Fruit fly (Drosophila melanogaster) whole organism, embryonic: ENCODE measurements around the gene CG2533.

ENCODE experiments used
- Aef1 ChIP-seq: fragments of 200-800 bp; sonication (Bioruptor generic); IDR thresholded peaks from 3 replicates; pipeline ENCODE4 v1.3.6; 2022; ENCODE audit warnings: missing biosample characterization, missing genetic modification characterization
- BtbVII ChIP-seq: fragments of 200-800 bp; sonication (Bioruptor generic); optimal IDR thresholded peaks from 3 replicates; lab custom pipeline; 2017; ENCODE audit warnings: missing biosample characterization, mild to moderate bottlenecking, missing genetic modification characterization
- CG10209 ChIP-seq: fragments of 200-800 bp; sonication (Bioruptor generic); optimal IDR thresholded peaks from 3 replicates; lab custom pipeline; 2017; ENCODE audit warnings: missing biosample characterization, mild to moderate bottlenecking, missing genetic modification characterization, missing genetic modification reagents
- CG10267 ChIP-seq: fragments of 200-800 bp; sonication (Bioruptor generic); optimal IDR thresholded peaks from 2 replicates; lab custom pipeline; 2018; ENCODE audit warnings: missing biosample characterization, mild to moderate bottlenecking, missing genetic modification characterization, moderate library complexity
- CG10654 ChIP-seq: fragments of 200-800 bp; sonication (Bioruptor generic); optimal IDR thresholded peaks from 2 replicates; lab custom pipeline; 2016; ENCODE audit warnings: missing biosample characterization, missing genetic modification characterization
- CG11696 ChIP-seq: fragments of 200-800 bp; sonication (Bioruptor generic); IDR thresholded peaks from 2 replicates; pipeline ENCODE4 v1.3.6; 2022; ENCODE audit warnings: missing biosample characterization, missing genetic modification characterization
- CG1233 ChIP-seq: fragments of 200-800 bp; sonication (Bioruptor generic); optimal IDR thresholded peaks from 4 replicates; lab custom pipeline; 2018; ENCODE audit warnings: missing biosample characterization, mild to moderate bottlenecking, missing genetic modification characterization
- CG13287 ChIP-seq: fragments of 200-800 bp; sonication (Bioruptor generic); IDR thresholded peaks from 2 replicates; pipeline ENCODE4 v1.3.6; 2022; ENCODE audit warnings: missing biosample characterization, missing genetic modification characterization; ENCODE audit not compliant: partially characterized antibody
- CG13624 ChIP-seq: fragments of 200-800 bp; sonication (Bioruptor generic); optimal IDR thresholded peaks from 2 replicates; lab custom pipeline; 2016; ENCODE audit warnings: missing biosample characterization, missing genetic modification characterization
- CG13894 ChIP-seq: fragments of 200-800 bp; sonication (Bioruptor generic); optimal IDR thresholded peaks from 3 replicates; lab custom pipeline; 2018; ENCODE audit warnings: missing biosample characterization, mild to moderate bottlenecking, missing genetic modification characterization, moderate library complexity
- CG16779 ChIP-seq: fragments of 200-800 bp; sonication (Bioruptor generic); IDR thresholded peaks from 2 replicates; pipeline ENCODE4 v1.3.6; 2022; ENCODE audit warnings: missing biosample characterization, missing genetic modification characterization
- CG16813 ChIP-seq: fragments of 200-800 bp; sonication (Bioruptor generic); IDR thresholded peaks from 3 replicates; pipeline ENCODE4 v1.3.6; 2022; ENCODE audit warnings: missing biosample characterization, missing genetic modification characterization; ENCODE audit not compliant: partially characterized antibody
- CG2875 ChIP-seq: fragments of 200-800 bp; sonication (Bioruptor generic); optimal IDR thresholded peaks from 2 replicates; lab custom pipeline; 2017; ENCODE audit warnings: missing biosample characterization, mild to moderate bottlenecking, missing genetic modification characterization, missing genetic modification reagents
- CG3065 ChIP-seq: fragments of 200-800 bp; sonication (Bioruptor generic); optimal IDR thresholded peaks from 2 replicates; lab custom pipeline; 2016; ENCODE audit warnings: missing biosample characterization, missing genetic modification characterization
- CG31224 ChIP-seq: fragments of 200-800 bp; sonication (Bioruptor generic); IDR thresholded peaks from 2 replicates; pipeline ENCODE4 v1.3.6; 2022; ENCODE audit warnings: missing biosample characterization, missing genetic modification characterization
- CG32532 ChIP-seq: fragments of 200-800 bp; sonication (Bioruptor generic); IDR thresholded peaks from 2 replicates; pipeline ENCODE4 v1.3.6; 2022; ENCODE audit warnings: missing biosample characterization, missing genetic modification characterization
- CG33557 ChIP-seq: fragments of 200-800 bp; sonication (Bioruptor generic); optimal IDR thresholded peaks from 2 replicates; lab custom pipeline; 2019; ENCODE audit warnings: missing biosample characterization, mild to moderate bottlenecking, missing genetic modification characterization, moderate library complexity
- CG42726 ChIP-seq: fragments of 200-800 bp; sonication (Bioruptor generic); IDR thresholded peaks from 2 replicates; pipeline ENCODE4 v1.3.6; 2022; ENCODE audit warnings: missing biosample characterization, missing genetic modification characterization; ENCODE audit not compliant: partially characterized antibody
- CG4707 ChIP-seq: fragments of 200-800 bp; sonication (Bioruptor generic); optimal IDR thresholded peaks from 2 replicates; lab custom pipeline; 2018; ENCODE audit warnings: missing biosample characterization, mild to moderate bottlenecking, missing genetic modification characterization, moderate library complexity
- CG7839 ChIP-seq: fragments of 200-800 bp; sonication (Bioruptor generic); optimal IDR thresholded peaks from 3 replicates; lab custom pipeline; 2018; ENCODE audit warnings: missing biosample characterization, mild to moderate bottlenecking, missing genetic modification characterization, moderate library complexity
- CG9437 ChIP-seq: fragments of 200-800 bp; sonication (Bioruptor generic); optimal IDR thresholded peaks from 2 replicates; lab custom pipeline; 2018; ENCODE audit warnings: missing biosample characterization, mild to moderate bottlenecking, missing genetic modification characterization
- CG9932 ChIP-seq: fragments of 200-800 bp; sonication (Bioruptor generic); IDR thresholded peaks from 2 replicates; pipeline ENCODE4 v1.3.6; 2022; ENCODE audit warnings: missing biosample characterization, missing genetic modification characterization
- Eip74EF ChIP-seq, 2 experiments: fragments of 200-800 bp in 1 of 2; fragments of >200 bp in 1 of 2; sonication (Bioruptor generic) in 1 of 2; optimal IDR thresholded peaks; 2 replicates each; lab custom pipeline; 2017 to 2019; ENCODE audit warnings: missing biosample characterization in 2 of 2, missing genetic modification characterization in 2 of 2, mild to moderate bottlenecking in 1 of 2, moderate library complexity in 1 of 2
- Elba2 ChIP-seq: fragments of 200-800 bp; sonication (Bioruptor generic); optimal IDR thresholded peaks from 3 replicates; lab custom pipeline; 2016; ENCODE audit warnings: missing biosample characterization, missing genetic modification characterization
- MBD-R2 ChIP-seq: fragments of 200-800 bp; sonication (Bioruptor generic); IDR thresholded peaks from 2 replicates; pipeline ENCODE4 v1.3.6; 2022; ENCODE audit warnings: missing biosample characterization, missing genetic modification characterization
- MESR4 ChIP-seq: fragments of 200-800 bp; sonication (Bioruptor generic); optimal IDR thresholded peaks from 2 replicates; lab custom pipeline; 2018; ENCODE audit warnings: missing biosample characterization, mild to moderate bottlenecking, missing genetic modification characterization, moderate library complexity
- Max ChIP-seq: fragments of 200-800 bp; sonication (Bioruptor generic); optimal IDR thresholded peaks from 2 replicates; lab custom pipeline; 2016; ENCODE audit warnings: missing biosample characterization, mild to moderate bottlenecking, missing genetic modification characterization
- NC2β ChIP-seq: fragments of 200-800 bp; sonication (Bioruptor generic); optimal IDR thresholded peaks from 2 replicates; lab custom pipeline; 2016; ENCODE audit warnings: missing biosample characterization, missing genetic modification characterization
- NFAT ChIP-seq: fragments of 200-800 bp; sonication (Bioruptor generic); IDR thresholded peaks from 2 replicates; pipeline ENCODE4 v1.3.6; 2022; ENCODE audit warnings: missing biosample characterization, missing genetic modification characterization
- Oli ChIP-seq: fragments of 200-800 bp; sonication (Bioruptor generic); optimal IDR thresholded peaks from 2 replicates; lab custom pipeline; 2018; ENCODE audit warnings: missing biosample characterization, mild to moderate bottlenecking, missing genetic modification characterization, moderate library complexity
- Opbp ChIP-seq: fragments of 200-800 bp; sonication (Bioruptor generic); IDR thresholded peaks from 3 replicates; pipeline ENCODE4 v1.3.6; 2022; ENCODE audit warnings: missing biosample characterization, missing genetic modification characterization; ENCODE audit not compliant: partially characterized antibody
- ato ChIP-seq: fragments of 200-800 bp; sonication (Bioruptor generic); IDR thresholded peaks from 2 replicates; pipeline ENCODE4 v1.3.6; 2022; ENCODE audit warnings: missing biosample characterization, missing genetic modification characterization; ENCODE audit not compliant: partially characterized antibody
- cas ChIP-seq: fragments of 200-800 bp; sonication (Bioruptor generic); IDR thresholded peaks from 2 replicates; pipeline ENCODE4 v1.3.6; 2022; ENCODE audit warnings: missing biosample characterization, missing genetic modification characterization
- chinmo ChIP-seq: fragments of 200-800 bp; sonication (Bioruptor generic); IDR thresholded peaks from 4 replicates; pipeline ENCODE4 v1.3.6; 2022; ENCODE audit warnings: missing biosample characterization, missing genetic modification characterization; ENCODE audit not compliant: partially characterized antibody
- dmrt99B ChIP-seq: fragments of 200-800 bp; sonication (Bioruptor generic); optimal IDR thresholded peaks from 2 replicates; lab custom pipeline; 2018; ENCODE audit warnings: missing biosample characterization, mild to moderate bottlenecking, missing genetic modification characterization, moderate library complexity
- emc ChIP-seq: fragments of 200-800 bp; sonication (Bioruptor generic); optimal IDR thresholded peaks from 2 replicates; lab custom pipeline; 2016; ENCODE audit warnings: missing biosample characterization, missing genetic modification characterization
- esg ChIP-seq: fragments of 200-800 bp; sonication (Bioruptor generic); conservative IDR thresholded peaks from 2 replicates; pipeline ENCODE4 v1.3.6; 2022; ENCODE audit warnings: missing biosample characterization, missing genetic modification characterization
- grau ChIP-seq: fragments of 200-800 bp; optimal IDR thresholded peaks from 3 replicates; lab custom pipeline; 2019; ENCODE audit warnings: missing biosample characterization, mild to moderate bottlenecking, missing genetic modification characterization, moderate library complexity
- gsb ChIP-seq: fragments of 200-800 bp; sonication (Bioruptor generic); IDR thresholded peaks from 2 replicates; pipeline ENCODE4 v1.3.6; 2022; ENCODE audit warnings: missing biosample characterization, missing genetic modification characterization
- hb ChIP-seq: fragments of 200-800 bp; sonication (Bioruptor generic); IDR thresholded peaks from 3 replicates; pipeline ENCODE4 v1.3.6; 2022; ENCODE audit warnings: missing biosample characterization, missing genetic modification characterization; ENCODE audit not compliant: partially characterized antibody
- knrl ChIP-seq: fragments of 200-800 bp; sonication (Bioruptor generic); IDR thresholded peaks from 3 replicates; pipeline ENCODE4 v1.3.6; 2022; ENCODE audit warnings: missing biosample characterization, missing genetic modification characterization; ENCODE audit not compliant: partially characterized antibody
- luna ChIP-seq: fragments of 200-800 bp; sonication (Bioruptor generic); optimal IDR thresholded peaks from 2 replicates; lab custom pipeline; 2016; ENCODE audit warnings: missing biosample characterization, missing genetic modification characterization
- nau ChIP-seq: fragments of 200-800 bp; sonication (Bioruptor generic); optimal IDR thresholded peaks from 3 replicates; lab custom pipeline; 2017; ENCODE audit warnings: missing biosample characterization, mild to moderate bottlenecking, missing genetic modification characterization, missing genetic modification reagents
- nerfin-1 ChIP-seq: fragments of 200-800 bp; sonication (Bioruptor generic); optimal IDR thresholded peaks from 3 replicates; lab custom pipeline; 2019; ENCODE audit warnings: missing biosample characterization, mild to moderate bottlenecking, missing genetic modification characterization, moderate library complexity
- sima ChIP-seq: fragments of 200-800 bp; sonication (Bioruptor generic); optimal IDR thresholded peaks from 2 replicates; lab custom pipeline; 2016; ENCODE audit warnings: missing biosample characterization, missing genetic modification characterization
- slou ChIP-seq: fragments of 200-800 bp; sonication (Bioruptor generic); optimal IDR thresholded peaks from 3 replicates; lab custom pipeline; 2016; ENCODE audit warnings: missing biosample characterization, missing genetic modification characterization
- sna ChIP-seq: fragments of 200-800 bp; sonication (Bioruptor generic); IDR thresholded peaks from 2 replicates; pipeline ENCODE4 v1.3.6; 2022; ENCODE audit warnings: missing biosample characterization, missing genetic modification characterization; ENCODE audit not compliant: partially characterized antibody
- sqz ChIP-seq: fragments of 200-800 bp; sonication (Bioruptor generic); optimal IDR thresholded peaks from 3 replicates; lab custom pipeline; 2018; ENCODE audit warnings: missing biosample characterization, mild to moderate bottlenecking, missing genetic modification characterization

The CG2533 gene

dm6 chrX:11621866-11622648, 18.1 kb upstream of the CG2533 start, which contains the start of gene Ptp10D (continued):
- TF ChIP-seq MBD-R2 (no peak), Eip74EF (GFP tag; optimal IDR thresholded peaks at IDR 0.05; lab: Kevin White, UChicago) (no peak), slou (GFP tag; lab: Kevin White, UChicago) (no peak), CG31224 (GFP tag; lab: Robert Waterston, UW) (no peak), CG13624 (GFP tag; lab: Kevin White, UChicago) (no peak), chinmo (GFP tag; lab: Robert Waterston, UW) (peak; percentile 84), sna (peak; percentile 67), CG1233 (no peak), CG13287 (GFP tag; lab: Robert Waterston, UW) (peak; percentile 86), nerfin-1 (tag; lab: Kevin White, UChicago) (peak; percentile 16), CG3065 (no peak), gsb (GFP tag; lab: Robert Waterston, UW) (no peak), Oli (tag; lab: Kevin White, UChicago) (no peak), cas (no peak), CG13894 (tag; lab: Kevin White, UChicago) (peak; percentile 65), Opbp (GFP tag; lab: Robert Waterston, UW) (peak; percentile 94), CG11696 (no peak), CG32532 (GFP tag; lab: Robert Waterston, UW) (peak; percentile 30), Elba2 (GFP tag; lab: Kevin White, UChicago) (no peak), luna (GFP tag; lab: Kevin White, UChicago) (no peak), CG33557 (GFP tag; lab: Kevin White, UChicago) (no peak), sqz (peak; percentile 85), NFAT (GFP tag; lab: Robert Waterston, UW) (peak; percentile 51; the same call in 1 of the 2 replicates), NC2β (no peak), CG10209 (GFP tag; lab: Kevin White, UChicago) (no peak), CG10654 (no peak), CG9437 (GFP tag; lab: Kevin White, UChicago) (peak; percentile 9), CG10267 (tag; lab: Kevin White, UChicago) (no peak), knrl (GFP tag; lab: Robert Waterston, UW) (peak; percentile 87), CG4707 (GFP tag; lab: Kevin White, UChicago) (no peak), CG2875 (GFP tag; lab: Kevin White, UChicago) (peak; percentile 21), CG42726 (GFP tag; lab: Robert Waterston, UW) (peak; percentile 94), nau (GFP tag; lab: Kevin White, UChicago) (peak; percentile 7), BtbVII (GFP tag; lab: Kevin White, UChicago) (peak; percentile 40), CG16813 (peak; percentile 88), MESR4 (peak; percentile 25), sima (GFP tag; lab: Kevin White, UChicago) (no peak), CG7839 (tag; lab: Kevin White, UChicago) (peak; percentile 15), emc (no peak), dmrt99B (tag; lab: Kevin White, UChicago) (no peak), ato (GFP tag; lab: Robert Waterston, UW) (peak; percentile 85), CG9932 (GFP tag; lab: Robert Waterston, UW) (peak; percentile 39; the same call in 1 of the 2 replicates), grau (tag; lab: Kevin White, UChicago) (peak; percentile 8), esg (GFP tag; lab: Robert Waterston, UW) (no peak), Max (GFP tag; lab: Kevin White, UChicago) (peak; percentile 33), hb (GFP tag; lab: Robert Waterston, UW) (peak; percentile 83), CG16779 (GFP tag; lab: Robert Waterston, UW) (no peak), Aef1 (no peak)
